Worm (Caenorhabditis elegans) whole organism, L3 larva: ENCODE results near the gene F48F5.8.

Source experiments
- ZK546.5 ChIP-seq: sonication (generic microtip); optimal IDR thresholded peaks from 2 replicates; lab custom pipeline; 2017; ENCODE audit warnings: missing biosample characterization, missing genetic modification characterization
- elt-1 ChIP-seq: fragments of 150-350 bp; optimal IDR thresholded peaks from 2 replicates; lab custom pipeline; 2014; ENCODE audit warnings: missing biosample characterization, missing genetic modification characterization
- mml-1 ChIP-seq: fragments of 150-350 bp; sonication (generic microtip); optimal IDR thresholded peaks from 3 replicates; lab custom pipeline; 2014; ENCODE audit warnings: missing biosample characterization, missing genetic modification characterization
- snpc-4 ChIP-seq: fragments of 150-350 bp; optimal IDR thresholded peaks from 2 replicates; lab custom pipeline; 2014; ENCODE audit warnings: missing biosample characterization, missing genetic modification characterization

- TF ChIP-seq ZK546.5 (tag; lab: Kevin White, UChicago), result no peak
- no peak for TF ChIP-seq mml-1 (tag; lab: Kevin White, UChicago)
- TF ChIP-seq elt-1, result no peak
- TF ChIP-seq snpc-4 (tag; lab: Kevin White, UChicago), result no peak
These were observed 49.1 kb upstream of the F48F5.8 start for ce11 chrV:20376070-20376469.
